Worm (Caenorhabditis elegans) whole organism, L3 larva: ENCODE data around the gene F54E4.2.

ENCODE experiments used
- R02D3.7 ChIP-seq: fragments of 150-350 bp; optimal IDR thresholded peaks from 2 replicates; lab custom pipeline; 2014; ENCODE audit warnings: missing biosample characterization, missing genetic modification characterization
- ZK546.5 ChIP-seq: sonication (generic microtip); optimal IDR thresholded peaks from 2 replicates; lab custom pipeline; 2017; ENCODE audit warnings: missing biosample characterization, missing genetic modification characterization
- ama-1 ChIP-seq: fragments of 150-350 bp; optimal IDR thresholded peaks from 2 replicates; lab custom pipeline; 2018
- ceh-82 ChIP-seq: fragments of 150-350 bp; optimal IDR thresholded peaks from 2 replicates; lab custom pipeline; 2014; ENCODE audit warnings: missing biosample characterization, missing genetic modification characterization
- ceh-9 ChIP-seq: sonication (generic microtip); optimal IDR thresholded peaks from 2 replicates; lab custom pipeline; 2018; ENCODE audit warnings: missing biosample characterization, missing genetic modification characterization
- elt-1 ChIP-seq: fragments of 150-350 bp; optimal IDR thresholded peaks from 2 replicates; lab custom pipeline; 2014; ENCODE audit warnings: missing biosample characterization, missing genetic modification characterization
- elt-3 ChIP-seq, 3 experiments: fragments of 150-350 bp in 1 of 3; sonication (generic microtip) in 2 of 3; optimal IDR thresholded peaks; 2 replicates in 2 of 3; 4 replicates in 1 of 3; lab custom pipeline; 2014 to 2017; ENCODE audit warnings: missing biosample characterization in 3 of 3, missing genetic modification characterization in 3 of 3
- fos-1 ChIP-seq: fragments of 150-350 bp; optimal IDR thresholded peaks from 2 replicates; lab custom pipeline; 2014; ENCODE audit warnings: missing biosample characterization, missing genetic modification characterization
- jun-1 ChIP-seq: fragments of 150-350 bp; optimal IDR thresholded peaks from 2 replicates; lab custom pipeline; 2014; ENCODE audit warnings: missing biosample characterization, missing genetic modification reagents, missing genetic modification characterization
- nhr-28 ChIP-seq: fragments of 150-350 bp; optimal IDR thresholded peaks from 2 replicates; lab custom pipeline; 2014; ENCODE audit warnings: missing biosample characterization, missing genetic modification characterization
- ztf-11 ChIP-seq: fragments of 150-350 bp; optimal IDR thresholded peaks from 2 replicates; lab custom pipeline; 2014; ENCODE audit warnings: missing biosample characterization, missing genetic modification characterization

DNA sequence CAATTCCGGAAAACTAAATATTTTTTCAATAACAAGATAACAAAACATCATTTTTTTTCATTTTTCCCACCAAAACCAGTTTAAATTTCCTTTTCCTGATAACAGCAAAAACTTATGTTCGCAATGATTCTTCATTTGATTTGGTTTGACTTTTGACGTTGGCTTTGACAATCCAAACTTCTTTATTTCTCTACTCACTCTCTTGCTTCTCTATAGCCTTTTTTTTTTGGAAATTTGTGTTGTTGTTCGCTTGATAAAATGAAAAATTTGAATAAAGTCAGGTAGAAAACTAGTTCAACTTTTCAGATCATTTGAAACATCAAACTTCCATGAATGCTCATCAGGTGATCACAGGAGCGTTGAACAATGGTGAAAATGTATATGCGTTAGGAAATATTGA, 17.6 kb downstream of the F54E4.2 start, which contains the start of gene rbc-1:
- TF ChIP-seq jun-1 (tag; lab: Kevin White, UChicago) (no peak), ztf-11 (no peak), elt-1 (tag; lab: Kevin White, UChicago) (no peak), nhr-28 (tag; lab: Kevin White, UChicago) (no peak), ZK546.5 (tag; lab: Kevin White, UChicago) (no peak), ceh-9 (tag; lab: Kevin White, UChicago) (no peak), fos-1 (no peak), elt-3 (tag; optimal IDR thresholded peaks at IDR 0.05; lab: Kevin White, UChicago) (no peak), R02D3.7 (tag; lab: Kevin White, UChicago) (no peak), ama-1 (lab: Kevin White, UChicago) (no peak), ceh-82 (no peak)
